Fruit fly (Drosophila melanogaster) whole organism, embryonic: ENCODE measurements around the gene CG45049.

Experiments
- Blimp-1 ChIP-seq: fragments of 200-800 bp; sonication (Bioruptor generic); optimal IDR thresholded peaks from 3 replicates; lab custom pipeline; 2018; ENCODE audit warnings: missing biosample characterization, missing genetic modification characterization, mild to moderate bottlenecking, moderate library complexity, missing genetic modification reagents
- CG11504 ChIP-seq: fragments of 200-800 bp; sonication (Bioruptor generic); optimal IDR thresholded peaks from 3 replicates; lab custom pipeline; 2019; ENCODE audit warnings: missing biosample characterization, mild to moderate bottlenecking, missing genetic modification characterization, moderate library complexity
- CG13624 ChIP-seq: fragments of 200-800 bp; sonication (Bioruptor generic); optimal IDR thresholded peaks from 2 replicates; lab custom pipeline; 2016; ENCODE audit warnings: missing biosample characterization, missing genetic modification characterization
- CG17568 ChIP-seq: fragments of 200-800 bp; sonication (Bioruptor generic); optimal IDR thresholded peaks from 2 replicates; lab custom pipeline; 2018; ENCODE audit warnings: missing biosample characterization, mild to moderate bottlenecking, missing genetic modification characterization, moderate library complexity
- CG1792 ChIP-seq: fragments of 200-800 bp; sonication (Bioruptor generic); optimal IDR thresholded peaks from 2 replicates; lab custom pipeline; 2016; ENCODE audit warnings: missing biosample characterization, missing genetic modification characterization
- CG1832 ChIP-seq: fragments of 200-800 bp; sonication (Bioruptor generic); optimal IDR thresholded peaks from 2 replicates; lab custom pipeline; 2017; ENCODE audit warnings: missing biosample characterization, mild to moderate bottlenecking, missing genetic modification characterization, inconsistent platforms
- CG18599 ChIP-seq: fragments of 200-800 bp; sonication (Bioruptor generic); optimal IDR thresholded peaks from 3 replicates; lab custom pipeline; 2017; ENCODE audit warnings: missing biosample characterization, missing genetic modification characterization, mild to moderate bottlenecking, moderate library complexity, missing genetic modification reagents
- CG18619 ChIP-seq: fragments of 200-800 bp; sonication (Bioruptor generic); optimal IDR thresholded peaks from 3 replicates; lab custom pipeline; 2017; ENCODE audit warnings: missing biosample characterization, mild to moderate bottlenecking, missing genetic modification characterization
- CG2678 ChIP-seq: fragments of 200-800 bp; sonication (Bioruptor generic); optimal IDR thresholded peaks from 3 replicates; lab custom pipeline; 2019; ENCODE audit warnings: missing biosample characterization, mild to moderate bottlenecking, missing genetic modification characterization, moderate library complexity
- CG30431 ChIP-seq: fragments of 200-800 bp; sonication (Bioruptor generic); optimal IDR thresholded peaks from 2 replicates; lab custom pipeline; 2017; ENCODE audit warnings: missing biosample characterization, missing genetic modification characterization
- CG33213 ChIP-seq: fragments of 200-800 bp; sonication (Bioruptor generic); optimal IDR thresholded peaks from 3 replicates; lab custom pipeline; 2016; ENCODE audit warnings: missing biosample characterization, missing genetic modification characterization
- CG3407 ChIP-seq: fragments of 200-800 bp; sonication (Bioruptor generic); optimal IDR thresholded peaks from 2 replicates; lab custom pipeline; 2018; ENCODE audit warnings: missing biosample characterization, mild to moderate bottlenecking, missing genetic modification characterization
- CG6272 ChIP-seq: fragments of 200-800 bp; sonication (Bioruptor generic); IDR thresholded peaks from 2 replicates; pipeline ENCODE4 v1.3.6; 2022; ENCODE audit warnings: missing biosample characterization, missing genetic modification characterization
- CG7372 ChIP-seq: fragments of 200-800 bp; sonication (Bioruptor generic); IDR thresholded peaks from 2 replicates; pipeline ENCODE4 v1.3.6; 2022; ENCODE audit warnings: missing biosample characterization, missing genetic modification characterization
- CG7839 ChIP-seq: fragments of 200-800 bp; sonication (Bioruptor generic); optimal IDR thresholded peaks from 3 replicates; lab custom pipeline; 2018; ENCODE audit warnings: missing biosample characterization, mild to moderate bottlenecking, missing genetic modification characterization, moderate library complexity
- CG7963 ChIP-seq: fragments of 200-800 bp; sonication (Bioruptor generic); IDR thresholded peaks from 3 replicates; pipeline ENCODE4 v1.3.6; 2022; ENCODE audit warnings: missing biosample characterization, missing genetic modification characterization; ENCODE audit not compliant: partially characterized antibody
- CG8359 ChIP-seq: fragments of 200-800 bp; sonication (Bioruptor generic); optimal IDR thresholded peaks from 2 replicates; lab custom pipeline; 2017; ENCODE audit warnings: missing biosample characterization, mild to moderate bottlenecking, missing genetic modification characterization, borderline replicate concordance
- CG9215 ChIP-seq: fragments of 200-800 bp; sonication (Bioruptor generic); IDR thresholded peaks from 2 replicates; pipeline ENCODE4 v1.3.6; 2022; ENCODE audit warnings: missing biosample characterization, missing genetic modification characterization
- CG9817 ChIP-seq: fragments of 200-800 bp; sonication (Bioruptor generic); optimal IDR thresholded peaks from 2 replicates; lab custom pipeline; 2018; ENCODE audit warnings: missing biosample characterization, mild to moderate bottlenecking, missing genetic modification characterization, moderate library complexity
- D ChIP-seq, 2 experiments: fragments of 200-800 bp in 1 of 2; fragments of >200 bp in 1 of 2; sonication (Bioruptor generic) in 1 of 2; optimal IDR thresholded peaks; 2 replicates in 1 of 2; 3 replicates in 1 of 2; lab custom pipeline; 2017; ENCODE audit warnings: mild to moderate bottlenecking in 1 of 2, missing biosample characterization in 1 of 2, missing genetic modification characterization in 1 of 2, missing genetic modification reagents in 1 of 2
- Dbx ChIP-seq: fragments of 200-800 bp; sonication (Bioruptor generic); IDR thresholded peaks from 3 replicates; pipeline ENCODE4 v1.3.6; 2022; ENCODE audit warnings: missing biosample characterization, missing genetic modification characterization
- Elba2 ChIP-seq: fragments of 200-800 bp; sonication (Bioruptor generic); optimal IDR thresholded peaks from 3 replicates; lab custom pipeline; 2016; ENCODE audit warnings: missing biosample characterization, missing genetic modification characterization
- HLH3B ChIP-seq: fragments of 200-800 bp; sonication (Bioruptor generic); IDR thresholded peaks from 2 replicates; pipeline ENCODE4 v1.3.6; 2022; ENCODE audit warnings: missing biosample characterization, missing genetic modification characterization
- Hr78 ChIP-seq, 2 experiments: fragments of 200-800 bp in 1 of 2; fragments of >200 bp in 1 of 2; sonication (Bioruptor generic) in 1 of 2; optimal IDR thresholded peaks; 2 replicates each; lab custom pipeline; 2017 to 2019; ENCODE audit warnings: missing biosample characterization in 2 of 2, missing genetic modification characterization in 2 of 2, mild to moderate bottlenecking in 1 of 2, moderate library complexity in 1 of 2
- Lpt ChIP-seq: fragments of >200 bp; optimal IDR thresholded peaks from 2 replicates; lab custom pipeline; 2018; ENCODE audit warnings: missing biosample characterization, missing genetic modification characterization
- Mes4 ChIP-seq: fragments of 200-800 bp; sonication (Bioruptor generic); optimal IDR thresholded peaks from 2 replicates; lab custom pipeline; 2016; ENCODE audit warnings: missing biosample characterization, missing genetic modification characterization
- NK7.1 ChIP-seq: fragments of 200-800 bp; sonication (Bioruptor generic); optimal IDR thresholded peaks from 3 replicates; lab custom pipeline; 2016; ENCODE audit warnings: missing biosample characterization, missing genetic modification characterization
- Scr ChIP-seq: fragments of 200-800 bp; sonication (Bioruptor generic); IDR thresholded peaks from 2 replicates; pipeline ENCODE4 v1.3.6; 2022; ENCODE audit warnings: missing biosample characterization, missing genetic modification characterization; ENCODE audit not compliant: partially characterized antibody
- Sry-β ChIP-seq: fragments of 200-800 bp; sonication (Bioruptor generic); optimal IDR thresholded peaks from 2 replicates; lab custom pipeline; 2018; ENCODE audit warnings: missing biosample characterization, mild to moderate bottlenecking, missing genetic modification characterization, moderate library complexity
- Sry-δ ChIP-seq: fragments of 200-800 bp; sonication (Bioruptor generic); optimal IDR thresholded peaks from 2 replicates; lab custom pipeline; 2016; ENCODE audit warnings: missing biosample characterization, missing genetic modification characterization
- Xbp1 ChIP-seq: fragments of 200-800 bp; sonication (Bioruptor generic); optimal IDR thresholded peaks from 3 replicates; lab custom pipeline; 2016; ENCODE audit warnings: missing biosample characterization, mild to moderate bottlenecking, missing genetic modification characterization
- Xrp1 ChIP-seq: fragments of 200-800 bp; sonication (Bioruptor generic); IDR thresholded peaks from 2 replicates; pipeline ENCODE4 v1.3.6; 2022; ENCODE audit warnings: missing biosample characterization, missing genetic modification characterization
- bbx ChIP-seq: fragments of 200-800 bp; sonication (Bioruptor generic); IDR thresholded peaks from 2 replicates; pipeline ENCODE4 v1.3.6; 2022; ENCODE audit warnings: missing biosample characterization, missing genetic modification characterization; ENCODE audit not compliant: partially characterized antibody
- bsh ChIP-seq, 2 experiments: fragments of 200-800 bp; sonication (Bioruptor generic); optimal IDR thresholded peaks; 2 replicates each; lab custom pipeline; 2017 to 2018; ENCODE audit warnings: mild to moderate bottlenecking in 2 of 2, missing biosample characterization in 2 of 2, missing genetic modification characterization in 2 of 2, moderate library complexity in 1 of 2
- crol ChIP-seq: fragments of 200-800 bp; sonication (Bioruptor generic); IDR thresholded peaks from 2 replicates; pipeline ENCODE4 v1.3.6; 2022; ENCODE audit warnings: missing biosample characterization, missing genetic modification characterization
- lilli ChIP-seq: fragments of 200-800 bp; sonication (Bioruptor generic); optimal IDR thresholded peaks from 3 replicates; lab custom pipeline; 2016; ENCODE audit warnings: missing biosample characterization, missing genetic modification characterization
- lmd ChIP-seq: fragments of 200-800 bp; sonication (Bioruptor generic); IDR thresholded peaks from 2 replicates; pipeline ENCODE4 v1.3.6; 2022; ENCODE audit warnings: missing biosample characterization, missing genetic modification characterization
- otp ChIP-seq: fragments of 200-800 bp; sonication (Bioruptor generic); IDR thresholded peaks from 3 replicates; pipeline ENCODE4, ENCODE4 v1.3.6; 2022; ENCODE audit warnings: missing biosample characterization, missing genetic modification characterization
- pb ChIP-seq: fragments of 200-800 bp; sonication (Bioruptor generic); optimal IDR thresholded peaks from 3 replicates; lab custom pipeline; 2016; ENCODE audit warnings: missing biosample characterization, missing genetic modification characterization
- rib ChIP-seq: fragments of 200-800 bp; sonication (Bioruptor generic); IDR thresholded peaks from 2 replicates; pipeline ENCODE4 v1.3.6; 2022; ENCODE audit warnings: missing biosample characterization, missing genetic modification characterization
- schlank ChIP-seq: fragments of 200-800 bp; sonication (Bioruptor generic); optimal IDR thresholded peaks from 2 replicates; lab custom pipeline; 2018; ENCODE audit warnings: missing biosample characterization, mild to moderate bottlenecking, missing genetic modification characterization
- sd ChIP-seq: fragments of 200-800 bp; sonication (Bioruptor generic); optimal IDR thresholded peaks from 3 replicates; lab custom pipeline; 2018; ENCODE audit warnings: missing biosample characterization, mild to moderate bottlenecking, missing genetic modification characterization, moderate library complexity
- slbo ChIP-seq: fragments of 200-800 bp; sonication (Bioruptor generic); IDR thresholded peaks from 2 replicates; pipeline ENCODE4 v1.3.6; 2022; ENCODE audit warnings: missing biosample characterization, missing genetic modification characterization
- so ChIP-seq: fragments of 200-800 bp; sonication (Bioruptor generic); IDR thresholded peaks from 3 replicates; pipeline ENCODE4 v1.3.6; 2022; ENCODE audit warnings: missing biosample characterization, missing genetic modification characterization
- tx ChIP-seq: fragments of 200-800 bp; sonication (Bioruptor generic); optimal IDR thresholded peaks from 2 replicates; lab custom pipeline; 2016; ENCODE audit warnings: missing biosample characterization, missing genetic modification characterization
- usp ChIP-seq: fragments of >200 bp; optimal IDR thresholded peaks from 2 replicates; lab custom pipeline; 2017; ENCODE audit warnings: missing biosample characterization, missing genetic modification characterization
- vnd ChIP-seq: fragments of 200-800 bp; sonication (Bioruptor generic); IDR thresholded peaks from 3 replicates; pipeline ENCODE4 v1.3.6; 2022; ENCODE audit warnings: missing biosample characterization, missing genetic modification characterization; ENCODE audit not compliant: partially characterized antibody

Gene CG45049

dm6 chr3R:22724149-22724973, 2.4 kb upstream of the CG45049 start, which contains the start of gene Irp-1A:
TSS of gene Irp-1A (minus strand) at chr3R:22724587.
- TF ChIP-seq Elba2: no peak
- no peak for TF ChIP-seq D (optimal IDR thresholded peaks at IDR 0.05; lab: Kevin White, UChicago)
- peak; percentile 33 for TF ChIP-seq D (GFP tag; optimal IDR thresholded peaks at IDR 0.05; lab: Kevin White, UChicago)
- peak; percentile 44 for TF ChIP-seq CG3407 (GFP tag; lab: Kevin White, UChicago)
- peak; percentile 56 for TF ChIP-seq Sry-β (GFP tag; lab: Kevin White, UChicago)
- TF ChIP-seq slbo (GFP tag; lab: Robert Waterston, UW): peak; percentile 86
- peak; percentile 87 for TF ChIP-seq CG2678
- TF ChIP-seq CG9817 (tag; lab: Kevin White, UChicago): peak; percentile 59
- no peak for TF ChIP-seq tx (GFP tag; lab: Kevin White, UChicago)
- no peak for TF ChIP-seq NK7.1 (GFP tag; lab: Kevin White, UChicago)
- TF ChIP-seq pb: no peak
- TF ChIP-seq CG11504 (tag; lab: Kevin White, UChicago): peak; percentile 85
- TF ChIP-seq CG7839: peak; percentile 86
- peak; percentile 61 for TF ChIP-seq CG6272 (GFP tag; lab: Robert Waterston, UW)
- TF ChIP-seq CG13624 (GFP tag; lab: Kevin White, UChicago): peak; percentile 47
- no peak for TF ChIP-seq CG30431 (GFP tag; lab: Kevin White, UChicago)
- TF ChIP-seq Xbp1 (GFP tag; lab: Kevin White, UChicago): peak; percentile 75
- peak; percentile 18 for TF ChIP-seq CG1792 (GFP tag; lab: Kevin White, UChicago)
- peak; percentile 76 for TF ChIP-seq Xrp1 (GFP tag; lab: Robert Waterston, UW)
- no peak for TF ChIP-seq Mes4
- TF ChIP-seq otp (GFP tag; lab: Robert Waterston, UW): no peak
- TF ChIP-seq vnd (GFP tag; lab: Robert Waterston, UW): peak; percentile 74; the same call in 2 of the 3 replicates
- TF ChIP-seq Blimp-1: peak; percentile 84
- no peak for TF ChIP-seq usp (GFP tag; lab: Kevin White, UChicago)
- TF ChIP-seq schlank (tag; lab: Kevin White, UChicago): peak; percentile 21
- no peak for TF ChIP-seq CG1832 (GFP tag; lab: Kevin White, UChicago)
- TF ChIP-seq CG7372 (GFP tag; lab: Robert Waterston, UW): peak; percentile 57; the same call in 1 of the 2 replicates
- peak in 1 of 2 experiments; percentile 83 for TF ChIP-seq bsh (GFP tag; optimal IDR thresholded peaks at IDR 0.05; lab: Kevin White, UChicago)
- no peak for TF ChIP-seq CG17568 (GFP tag; lab: Kevin White, UChicago)
- no peak for TF ChIP-seq CG8359 (GFP tag; lab: Kevin White, UChicago)
- no peak for TF ChIP-seq Lpt (GFP tag; lab: Kevin White, UChicago)
- peak; percentile 47 for TF ChIP-seq CG18619 (GFP tag; lab: Kevin White, UChicago)
- peak; percentile 77 for TF ChIP-seq CG18599 (GFP tag; lab: Kevin White, UChicago)
- TF ChIP-seq Scr: peak; percentile 90
- TF ChIP-seq Sry-δ (GFP tag; lab: Kevin White, UChicago): peak; percentile 91
- TF ChIP-seq rib (GFP tag; lab: Robert Waterston, UW): 0 out of 2 replicates have a peak, but pooled peaks have one; percentile 17
- peak; percentile 82 for TF ChIP-seq bbx (GFP tag; lab: Robert Waterston, UW)
- TF ChIP-seq lmd (GFP tag; lab: Robert Waterston, UW): peak; percentile 72
- peak; percentile 87 for TF ChIP-seq HLH3B (GFP tag; lab: Robert Waterston, UW)
- peak; percentile 51 for TF ChIP-seq sd (tag; lab: Kevin White, UChicago)
- TF ChIP-seq Hr78 (GFP tag; optimal IDR thresholded peaks at IDR 0.05; lab: Kevin White, UChicago): peak in 1 of 2 experiments; percentile 23
- TF ChIP-seq lilli (GFP tag; lab: Kevin White, UChicago): peak; percentile 73
- no peak for TF ChIP-seq crol (GFP tag; lab: Robert Waterston, UW)
- TF ChIP-seq Dbx (GFP tag; lab: Robert Waterston, UW): peak; percentile 76; the same call in 2 of the 3 replicates
- TF ChIP-seq so: no peak
- TF ChIP-seq CG9215 (GFP tag; lab: Robert Waterston, UW): peak; percentile 42; the same call in 1 of the 2 replicates
- peak; percentile 13 for TF ChIP-seq CG33213
- peak; percentile 65 for TF ChIP-seq CG7963 (GFP tag; lab: Robert Waterston, UW)
